Fruit fly (Drosophila melanogaster) whole organism, embryonic: ENCODE results near the gene CG13601.
A peak's percentile ranks its signal among the peaks of the same experiment; 100 is the strongest.

Source experiments
- Atf6 ChIP-seq: fragments of 200-800 bp; sonication (Bioruptor generic); IDR thresholded peaks from 2 replicates; pipeline ENCODE4 v1.3.6; 2022; ENCODE audit warnings: missing biosample characterization, missing genetic modification characterization
- CG11456 ChIP-seq: fragments of 200-800 bp; sonication (Bioruptor generic); IDR thresholded peaks from 3 replicates; pipeline ENCODE4 v1.3.6; 2022; ENCODE audit warnings: missing biosample characterization, missing genetic modification characterization
- CG15601 ChIP-seq: fragments of 200-800 bp; sonication (Bioruptor generic); optimal IDR thresholded peaks from 3 replicates; lab custom pipeline; 2019; ENCODE audit warnings: missing biosample characterization, mild to moderate bottlenecking, missing genetic modification characterization, moderate library complexity
- CG15696 ChIP-seq: fragments of 200-800 bp; sonication (Bioruptor generic); optimal IDR thresholded peaks from 2 replicates; lab custom pipeline; 2019; ENCODE audit warnings: missing biosample characterization, mild to moderate bottlenecking, missing genetic modification characterization, moderate library complexity
- CG1602 ChIP-seq: fragments of 200-800 bp; sonication (Bioruptor generic); optimal IDR thresholded peaks from 3 replicates; lab custom pipeline; 2016; ENCODE audit warnings: missing biosample characterization, missing genetic modification characterization
- CG16779 ChIP-seq: fragments of 200-800 bp; sonication (Bioruptor generic); IDR thresholded peaks from 2 replicates; pipeline ENCODE4 v1.3.6; 2022; ENCODE audit warnings: missing biosample characterization, missing genetic modification characterization
- CG32772 ChIP-seq: fragments of 200-800 bp; sonication (Bioruptor generic); IDR thresholded peaks from 2 replicates; pipeline ENCODE4 v1.3.6; 2022; ENCODE audit warnings: missing biosample characterization, missing genetic modification characterization
- CG7556 ChIP-seq: fragments of 200-800 bp; sonication (Bioruptor generic); optimal IDR thresholded peaks from 2 replicates; lab custom pipeline; 2017; ENCODE audit warnings: missing biosample characterization, mild to moderate bottlenecking, missing genetic modification characterization
- CG7928 ChIP-seq: fragments of 200-800 bp; sonication (Bioruptor generic); optimal IDR thresholded peaks from 2 replicates; lab custom pipeline; 2017; ENCODE audit warnings: missing biosample characterization, mild to moderate bottlenecking, missing genetic modification characterization
- CG8359 ChIP-seq: fragments of 200-800 bp; sonication (Bioruptor generic); optimal IDR thresholded peaks from 2 replicates; lab custom pipeline; 2017; ENCODE audit warnings: missing biosample characterization, mild to moderate bottlenecking, missing genetic modification characterization, borderline replicate concordance
- PHDP ChIP-seq: fragments of 200-800 bp; sonication (Bioruptor generic); optimal IDR thresholded peaks from 3 replicates; lab custom pipeline; 2018; ENCODE audit warnings: missing biosample characterization, mild to moderate bottlenecking, missing genetic modification characterization, moderate library complexity
- Trl ChIP-seq, 3 experiments: fragments of >200 bp in 2 of 3; fragments of 200-800 bp in 1 of 3; sonication (Bioruptor generic) in 1 of 3; optimal IDR thresholded peaks; 2 replicates in 1 of 3; 3 replicates in 2 of 3; lab custom pipeline; 2016 to 2017; ENCODE audit warnings: missing biosample characterization in 1 of 3, missing genetic modification characterization in 1 of 3
- crc ChIP-seq: fragments of 200-800 bp; sonication (Bioruptor generic); optimal IDR thresholded peaks from 2 replicates; lab custom pipeline; 2016; ENCODE audit warnings: missing biosample characterization, missing genetic modification characterization
- danr ChIP-seq: fragments of 200-800 bp; sonication (Bioruptor generic); IDR thresholded peaks from 2 replicates; pipeline ENCODE4 v1.3.6; 2022; ENCODE audit warnings: missing biosample characterization, missing genetic modification characterization
- esg ChIP-seq: fragments of 200-800 bp; sonication (Bioruptor generic); conservative IDR thresholded peaks from 2 replicates; pipeline ENCODE4 v1.3.6; 2022; ENCODE audit warnings: missing biosample characterization, missing genetic modification characterization
- fd96Cb ChIP-seq: fragments of 200-800 bp; sonication (Bioruptor generic); optimal IDR thresholded peaks from 2 replicates; lab custom pipeline; 2018; ENCODE audit warnings: missing biosample characterization, mild to moderate bottlenecking, missing genetic modification characterization, moderate library complexity
- gfzf ChIP-seq: fragments of 200-800 bp; sonication (Bioruptor generic); optimal IDR thresholded peaks from 2 replicates; lab custom pipeline; 2016; ENCODE audit warnings: missing biosample characterization, mild to moderate bottlenecking, missing genetic modification characterization, moderate library complexity
- grau ChIP-seq: fragments of 200-800 bp; optimal IDR thresholded peaks from 3 replicates; lab custom pipeline; 2019; ENCODE audit warnings: missing biosample characterization, mild to moderate bottlenecking, missing genetic modification characterization, moderate library complexity
- gsb-n ChIP-seq: fragments of 200-800 bp; sonication (Bioruptor generic); optimal IDR thresholded peaks from 3 replicates; lab custom pipeline; 2018; ENCODE audit warnings: missing biosample characterization, mild to moderate bottlenecking, missing genetic modification characterization
- lab ChIP-seq: fragments of 200-800 bp; sonication (Bioruptor generic); optimal IDR thresholded peaks from 3 replicates; lab custom pipeline; 2017; ENCODE audit warnings: missing biosample characterization, missing genetic modification characterization, mild to moderate bottlenecking, moderate library complexity, missing genetic modification reagents
- seq ChIP-seq: fragments of 200-800 bp; sonication (Bioruptor generic); IDR thresholded peaks from 2 replicates; pipeline ENCODE4 v1.3.6; 2022; ENCODE audit warnings: missing biosample characterization, missing genetic modification characterization
- shn ChIP-seq: fragments of 200-800 bp; sonication (Bioruptor generic); optimal IDR thresholded peaks from 3 replicates; lab custom pipeline; 2016; ENCODE audit warnings: missing biosample characterization, missing genetic modification characterization

Gene CG13601

DNA sequence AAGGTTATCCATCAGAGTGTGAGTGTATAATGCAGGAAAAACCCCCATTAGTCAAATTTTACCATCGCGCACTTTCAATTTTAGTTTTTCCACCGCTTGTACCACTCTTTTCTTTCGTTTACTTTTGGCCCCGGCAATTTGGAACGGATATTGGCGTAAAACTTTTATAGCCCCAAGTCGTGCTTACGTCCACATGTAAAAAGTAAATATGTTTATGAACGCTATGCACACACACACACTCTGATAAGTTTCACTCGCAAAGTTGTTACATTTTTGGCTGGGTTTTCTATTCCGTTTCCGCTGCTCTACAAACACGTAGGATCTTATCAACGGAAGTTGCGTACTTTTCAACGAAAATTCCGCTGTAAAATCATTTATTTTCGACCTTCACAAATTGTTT is 50.7 kb downstream of the CG13601 start (continued):
- no peak for TF ChIP-seq gfzf (GFP tag; lab: Kevin White, UChicago)
- TF ChIP-seq CG32772, result no peak
- TF ChIP-seq shn (GFP tag; lab: Kevin White, UChicago), result no peak
- no peak for TF ChIP-seq grau
- TF ChIP-seq danr (GFP tag; lab: Robert Waterston, UW), result no peak
- TF ChIP-seq CG15601 (tag; lab: Kevin White, UChicago), result no peak
- no peak for TF ChIP-seq CG15696 (tag; lab: Kevin White, UChicago)
- peak; percentile 17 for TF ChIP-seq PHDP (tag; lab: Kevin White, UChicago)
- no peak for TF ChIP-seq crc (GFP tag; lab: Kevin White, UChicago)
- TF ChIP-seq Atf6 (GFP tag; lab: Robert Waterston, UW), result 0 out of 2 replicates have a peak, but pooled peaks have one; percentile 29
- TF ChIP-seq CG8359 (GFP tag; lab: Kevin White, UChicago), result no peak
- TF ChIP-seq CG11456 (GFP tag; lab: Robert Waterston, UW), result no peak
- no peak for TF ChIP-seq Trl (optimal IDR thresholded peaks at IDR 0.05; lab: Kevin White, UChicago)
- TF ChIP-seq Trl (GFP tag; optimal IDR thresholded peaks at IDR 0.05; lab: Kevin White, UChicago), result no peak
- TF ChIP-seq lab (GFP tag; lab: Kevin White, UChicago), result no peak
- TF ChIP-seq CG7928 (GFP tag; lab: Kevin White, UChicago), result no peak
- TF ChIP-seq seq, result no peak
- TF ChIP-seq gsb-n (tag; lab: Kevin White, UChicago), result no peak
- no peak for TF ChIP-seq CG1602 (GFP tag; lab: Kevin White, UChicago)
- no peak for TF ChIP-seq esg (GFP tag; lab: Robert Waterston, UW)
- TF ChIP-seq CG16779, result no peak
- TF ChIP-seq fd96Cb (tag; lab: Kevin White, UChicago), result no peak
- TF ChIP-seq CG7556 (GFP tag; lab: Kevin White, UChicago), result no peak
